Fruit fly (Drosophila melanogaster) whole organism, prepupa: ENCODE measurements around the gene CG4456.

ENCODE experiments used
- CG10631 ChIP-seq: fragments of 200-800 bp; sonication (Bioruptor generic); optimal IDR thresholded peaks from 2 replicates; lab custom pipeline; 2016; ENCODE audit warnings: missing biosample characterization, missing genetic modification characterization
- CG10669 ChIP-seq: fragments of 200-800 bp; sonication (Bioruptor generic); optimal IDR thresholded peaks from 3 replicates; lab custom pipeline; 2018; ENCODE audit warnings: missing biosample characterization, mild to moderate bottlenecking, missing genetic modification characterization, moderate library complexity
- CG11294 ChIP-seq: fragments of 200-800 bp; sonication (Bioruptor generic); IDR thresholded peaks from 2 replicates; pipeline ENCODE4 v1.3.6; 2022; ENCODE audit warnings: missing biosample characterization, missing genetic modification characterization
- CG11902 ChIP-seq: fragments of 200-800 bp; sonication (Bioruptor generic); optimal IDR thresholded peaks from 3 replicates; lab custom pipeline; 2016; ENCODE audit warnings: missing biosample characterization, missing genetic modification characterization
- CG15336 ChIP-seq: fragments of 200-800 bp; sonication (Bioruptor generic); IDR thresholded peaks from 2 replicates; pipeline ENCODE4 v1.3.6; 2022; ENCODE audit warnings: missing biosample characterization, missing genetic modification characterization
- CG1621 ChIP-seq: fragments of 200-800 bp; sonication (Bioruptor generic); optimal IDR thresholded peaks from 3 replicates; lab custom pipeline; 2018; ENCODE audit warnings: missing biosample characterization, mild to moderate bottlenecking, missing genetic modification characterization
- CG16779 ChIP-seq: fragments of 200-800 bp; sonication (Bioruptor generic); optimal IDR thresholded peaks from 3 replicates; lab custom pipeline; 2017; ENCODE audit warnings: missing biosample characterization, mild to moderate bottlenecking, missing genetic modification characterization
- CG3032 ChIP-seq: fragments of 200-800 bp; optimal IDR thresholded peaks from 2 replicates; lab custom pipeline; 2019; ENCODE audit warnings: missing biosample characterization, mild to moderate bottlenecking, missing genetic modification characterization, moderate library complexity
- CG31627 ChIP-seq: fragments of 200-800 bp; sonication (Bioruptor generic); optimal IDR thresholded peaks from 3 replicates; lab custom pipeline; 2016; ENCODE audit warnings: missing biosample characterization, missing genetic modification characterization
- CG32006 ChIP-seq: fragments of 200-800 bp; sonication (Bioruptor generic); optimal IDR thresholded peaks from 3 replicates; lab custom pipeline; 2017; ENCODE audit warnings: missing biosample characterization, mild to moderate bottlenecking, missing genetic modification characterization
- CG34406 ChIP-seq: fragments of 200-800 bp; sonication (Bioruptor generic); optimal IDR thresholded peaks from 3 replicates; lab custom pipeline; 2016; ENCODE audit warnings: missing biosample characterization, missing genetic modification characterization
- CG3919 ChIP-seq: fragments of 200-800 bp; sonication (Bioruptor generic); optimal IDR thresholded peaks from 3 replicates; lab custom pipeline; 2016; ENCODE audit warnings: missing biosample characterization, missing genetic modification characterization
- CG4318 ChIP-seq: fragments of 200-800 bp; sonication (Bioruptor generic); optimal IDR thresholded peaks from 3 replicates; lab custom pipeline; 2017; ENCODE audit warnings: missing biosample characterization, mild to moderate bottlenecking, missing genetic modification characterization
- CG6163 ChIP-seq: fragments of 200-800 bp; sonication (Bioruptor generic); IDR thresholded peaks from 3 replicates; pipeline ENCODE4 v1.3.6; 2022; ENCODE audit warnings: missing biosample characterization, missing genetic modification characterization
- CG6276 ChIP-seq: fragments of 200-800 bp; sonication (Bioruptor generic); optimal IDR thresholded peaks from 2 replicates; lab custom pipeline; 2017; ENCODE audit warnings: missing biosample characterization, mild to moderate bottlenecking, missing genetic modification characterization
- CG6792 ChIP-seq: fragments of 200-800 bp; sonication (Bioruptor generic); optimal IDR thresholded peaks from 3 replicates; lab custom pipeline; 2016; ENCODE audit warnings: missing biosample characterization, missing genetic modification characterization
- CG6808 ChIP-seq: fragments of 200-800 bp; sonication (Bioruptor generic); optimal IDR thresholded peaks from 3 replicates; lab custom pipeline; 2017; ENCODE audit warnings: missing biosample characterization, missing genetic modification characterization, mild to moderate bottlenecking, moderate library complexity, missing genetic modification reagents
- CG6854 ChIP-seq: fragments of 200-800 bp; sonication (Bioruptor generic); optimal IDR thresholded peaks from 2 replicates; lab custom pipeline; 2017; ENCODE audit warnings: missing biosample characterization, mild to moderate bottlenecking, missing genetic modification characterization
- CG7368 ChIP-seq: fragments of 200-800 bp; sonication (Bioruptor generic); optimal IDR thresholded peaks from 3 replicates; lab custom pipeline; 2016; ENCODE audit warnings: missing biosample characterization, missing genetic modification characterization
- CG8119 ChIP-seq: fragments of 200-800 bp; sonication (Bioruptor generic); IDR thresholded peaks from 3 replicates; pipeline ENCODE4 v1.3.6; 2022; ENCODE audit warnings: missing biosample characterization, missing genetic modification characterization
- CG8632 ChIP-seq: fragments of 200-800 bp; sonication (Bioruptor generic); optimal IDR thresholded peaks from 3 replicates; lab custom pipeline; 2016; ENCODE audit warnings: missing biosample characterization, missing genetic modification characterization
- Eip75B ChIP-seq: fragments of 200-800 bp; sonication (Bioruptor generic); optimal IDR thresholded peaks from 3 replicates; lab custom pipeline; 2016; ENCODE audit warnings: missing biosample characterization, missing genetic modification characterization
- Ets21C ChIP-seq: fragments of 200-800 bp; sonication (Bioruptor generic); optimal IDR thresholded peaks from 3 replicates; lab custom pipeline; 2016; ENCODE audit warnings: missing biosample characterization, missing genetic modification characterization
- Gug ChIP-seq: fragments of 200-800 bp; sonication (Bioruptor generic); IDR thresholded peaks from 2 replicates; pipeline ENCODE4 v1.3.6; 2022; ENCODE audit warnings: missing biosample characterization, missing genetic modification characterization
- Hr38 ChIP-seq: sonication (Bioruptor generic); optimal IDR thresholded peaks from 2 replicates; lab custom pipeline; 2016; ENCODE audit warnings: missing biosample characterization, missing genetic modification characterization
- Hr39 ChIP-seq: fragments of 200-800 bp; sonication (Bioruptor generic); optimal IDR thresholded peaks from 2 replicates; lab custom pipeline; 2016; ENCODE audit warnings: missing biosample characterization, missing genetic modification characterization
- Hr4 ChIP-seq: fragments of 200-800 bp; sonication (Bioruptor generic); optimal IDR thresholded peaks from 3 replicates; lab custom pipeline; 2016; ENCODE audit warnings: missing biosample characterization, missing genetic modification characterization
- Lpt ChIP-seq: fragments of 200-800 bp; sonication (Bioruptor generic); optimal IDR thresholded peaks from 3 replicates; lab custom pipeline; 2016; ENCODE audit warnings: missing biosample characterization, missing genetic modification characterization
- Met ChIP-seq: fragments of 200-800 bp; sonication (Bioruptor generic); optimal IDR thresholded peaks from 3 replicates; lab custom pipeline; 2016; ENCODE audit warnings: missing biosample characterization, missing genetic modification characterization
- OdsH ChIP-seq: fragments of 200-800 bp; sonication (Bioruptor generic); optimal IDR thresholded peaks from 3 replicates; lab custom pipeline; 2016; ENCODE audit warnings: missing biosample characterization, missing genetic modification characterization
- Smox ChIP-seq: fragments of 200-800 bp; sonication (Bioruptor generic); optimal IDR thresholded peaks from 3 replicates; lab custom pipeline; 2016; ENCODE audit warnings: missing biosample characterization, missing genetic modification characterization
- Sox102F ChIP-seq: fragments of 200-800 bp; sonication (Bioruptor generic); optimal IDR thresholded peaks from 2 replicates; lab custom pipeline; 2016; ENCODE audit warnings: missing biosample characterization, mild to moderate bottlenecking, missing genetic modification characterization
- Sox14 ChIP-seq: fragments of 200-800 bp; sonication (Bioruptor generic); optimal IDR thresholded peaks from 3 replicates; lab custom pipeline; 2016; ENCODE audit warnings: missing biosample characterization, missing genetic modification characterization
- Sox15 ChIP-seq: fragments of 200-800 bp; sonication (Bioruptor generic); optimal IDR thresholded peaks from 3 replicates; lab custom pipeline; 2016; ENCODE audit warnings: missing biosample characterization, missing genetic modification characterization
- achi ChIP-seq: fragments of 200-800 bp; sonication (Bioruptor generic); optimal IDR thresholded peaks from 3 replicates; lab custom pipeline; 2016; ENCODE audit warnings: missing biosample characterization, missing genetic modification characterization
- cyc ChIP-seq: fragments of 200-800 bp; sonication (Bioruptor generic); optimal IDR thresholded peaks from 3 replicates; lab custom pipeline; 2016; ENCODE audit warnings: missing biosample characterization, missing genetic modification characterization
- dsx ChIP-seq: fragments of 200-800 bp; optimal IDR thresholded peaks from 3 replicates; lab custom pipeline; 2019; ENCODE audit warnings: missing biosample characterization, mild to moderate bottlenecking, missing genetic modification characterization, moderate library complexity; ENCODE audit not compliant: poor library complexity, severe bottlenecking
- eg ChIP-seq: fragments of 200-800 bp; sonication (Bioruptor generic); IDR thresholded peaks from 3 replicates; pipeline ENCODE4 v1.3.6; 2022; ENCODE audit warnings: missing biosample characterization, missing genetic modification characterization
- esn ChIP-seq: fragments of 200-800 bp; sonication (Bioruptor generic); optimal IDR thresholded peaks from 2 replicates; lab custom pipeline; 2016; ENCODE audit warnings: missing biosample characterization, mild to moderate bottlenecking, missing genetic modification characterization, moderate library complexity
- fd59A ChIP-seq: fragments of 200-800 bp; sonication (Bioruptor generic); optimal IDR thresholded peaks from 2 replicates; lab custom pipeline; 2017; ENCODE audit warnings: missing biosample characterization, mild to moderate bottlenecking, missing genetic modification characterization, missing genetic modification reagents
- fkh ChIP-seq: fragments of 200-800 bp; sonication (Bioruptor generic); optimal IDR thresholded peaks from 3 replicates; lab custom pipeline; 2017; ENCODE audit warnings: missing biosample characterization, mild to moderate bottlenecking, missing genetic modification characterization, moderate library complexity
- lz ChIP-seq: fragments of 200-800 bp; sonication (Bioruptor generic); optimal IDR thresholded peaks from 3 replicates; lab custom pipeline; 2016; ENCODE audit warnings: missing biosample characterization, missing genetic modification characterization
- salr ChIP-seq, 2 experiments: fragments of 200-800 bp; sonication (Bioruptor generic); optimal IDR thresholded peaks; 3 replicates each; lab custom pipeline; 2016 to 2018; ENCODE audit warnings: missing biosample characterization in 2 of 2, missing genetic modification characterization in 2 of 2, mild to moderate bottlenecking in 1 of 2
- spab ChIP-seq: fragments of 200-800 bp; sonication (Bioruptor generic); optimal IDR thresholded peaks from 2 replicates; lab custom pipeline; 2017; ENCODE audit warnings: missing biosample characterization, mild to moderate bottlenecking, missing genetic modification characterization, missing genetic modification reagents
- ss ChIP-seq, 2 experiments: fragments of 200-800 bp; sonication (Bioruptor generic); optimal IDR thresholded peaks; 2 replicates in 1 of 2; 3 replicates in 1 of 2; lab custom pipeline; 2017 to 2018; ENCODE audit warnings: mild to moderate bottlenecking in 2 of 2, missing biosample characterization in 2 of 2, missing genetic modification characterization in 2 of 2, moderate library complexity in 1 of 2
- svp ChIP-seq: fragments of 200-800 bp; sonication (Bioruptor generic); peaks from one replicate; lab custom pipeline; 2016; ENCODE audit warnings: missing biosample characterization, missing genetic modification characterization
- topi ChIP-seq: fragments of 200-800 bp; sonication (Bioruptor generic); optimal IDR thresholded peaks from 3 replicates; lab custom pipeline; 2016; ENCODE audit warnings: missing biosample characterization, missing genetic modification characterization
- vri ChIP-seq: fragments of 200-800 bp; sonication (Bioruptor generic); optimal IDR thresholded peaks from 3 replicates; lab custom pipeline; 2016; ENCODE audit warnings: missing biosample characterization, mild to moderate bottlenecking, missing genetic modification characterization

CG4456 gene

dm6 chr3L:9366850-9367430, 5.6 kb upstream of the CG4456 start, which contains the start of the genes Klp67A and CG4452 (continued):
- TF ChIP-seq lz (GFP tag; lab: Kevin White, UChicago) (peak; percentile 38), CG1621 (tag; lab: Kevin White, UChicago) (no peak), fkh (GFP tag; lab: Kevin White, UChicago) (peak; percentile 11), CG15336 (no peak), CG8632 (GFP tag; lab: Kevin White, UChicago) (no peak), CG34406 (GFP tag; lab: Kevin White, UChicago) (no peak), CG6854 (GFP tag; lab: Kevin White, UChicago) (no peak), CG4318 (GFP tag; lab: Kevin White, UChicago) (no peak), svp (peak; percentile 64), CG6276 (GFP tag; lab: Kevin White, UChicago) (no peak), Ets21C (no peak), CG3919 (GFP tag; lab: Kevin White, UChicago) (no peak), ss (GFP tag; optimal IDR thresholded peaks at IDR 0.05; lab: Kevin White, UChicago) (no peak), CG10631 (GFP tag; lab: Kevin White, UChicago) (no peak), CG6808 (no peak), CG6163 (GFP tag; lab: Robert Waterston, UW) (peak; percentile 69), Sox102F (GFP tag; lab: Kevin White, UChicago) (no peak), Lpt (GFP tag; lab: Kevin White, UChicago) (no peak), achi (peak; percentile 2), CG7368 (no peak), CG3032 (tag; lab: Kevin White, UChicago) (peak; percentile 24), vri (GFP tag; lab: Kevin White, UChicago) (no peak), Sox15 (GFP tag; lab: Kevin White, UChicago) (no peak), CG10669 (no peak), spab (no peak), dsx (no peak), Hr38 (GFP tag; lab: Kevin White, UChicago) (no peak), CG6792 (GFP tag; lab: Kevin White, UChicago) (no peak), fd59A (GFP tag; lab: Kevin White, UChicago) (no peak), CG31627 (GFP tag; lab: Kevin White, UChicago) (peak; percentile 26), CG11902 (peak; percentile 4), Hr39 (GFP tag; lab: Kevin White, UChicago) (no peak), CG16779 (tag; lab: Kevin White, UChicago) (no peak), Sox14 (GFP tag; lab: Kevin White, UChicago) (no peak), Eip75B (GFP tag; lab: Kevin White, UChicago) (no peak)

- TF ChIP-seq fd59A (GFP tag; lab: Kevin White, UChicago) (no peak), eg (GFP tag; lab: Robert Waterston, UW) (peak; percentile 81), Gug (no peak), CG32006 (no peak), CG8119 (peak; percentile 72; the same call in 2 of the 3 replicates), Hr38 (GFP tag; lab: Kevin White, UChicago) (no peak), fkh (GFP tag; lab: Kevin White, UChicago) (no peak), Smox (GFP tag; lab: Kevin White, UChicago) (no peak), CG15336 (peak; percentile 72), CG10631 (GFP tag; lab: Kevin White, UChicago) (no peak), achi (no peak), OdsH (GFP tag; lab: Kevin White, UChicago) (no peak), lz (GFP tag; lab: Kevin White, UChicago) (no peak), cyc (GFP tag; lab: Kevin White, UChicago) (no peak), CG34406 (GFP tag; lab: Kevin White, UChicago) (peak; percentile 20), CG6808 (peak; percentile 77), topi (no peak), salr (GFP tag; optimal IDR thresholded peaks at IDR 0.05; lab: Kevin White, UChicago) (no peak), dsx (peak; percentile 41), Met (GFP tag; lab: Kevin White, UChicago) (no peak), ss (GFP tag; optimal IDR thresholded peaks at IDR 0.05; lab: Kevin White, UChicago) (peak; percentile 78 to 81), CG7368 (no peak), CG10669 (peak; percentile 46), CG6854 (GFP tag; lab: Kevin White, UChicago) (peak; percentile 54), Hr4 (no peak), esn (GFP tag; lab: Kevin White, UChicago) (no peak), CG31627 (GFP tag; lab: Kevin White, UChicago) (no peak), spab (peak; percentile 59), CG11294 (no peak), CG1621 (tag; lab: Kevin White, UChicago) (peak; percentile 41)
Measured at dm6 chr3L:9367431-9367867, 5.1 kb upstream of the CG4456 start.
